Fruit fly (Drosophila melanogaster) whole organism, embryonic: ENCODE data around the gene CG43248.

ENCODE experiments used
- BEAF-32 ChIP-seq: fragments of 200-800 bp; sonication (Bioruptor generic); optimal IDR thresholded peaks from 3 replicates; lab custom pipeline; 2017; ENCODE audit warnings: missing biosample characterization, missing genetic modification characterization, mild to moderate bottlenecking, moderate library complexity, missing genetic modification reagents
- CG10209 ChIP-seq: fragments of 200-800 bp; sonication (Bioruptor generic); optimal IDR thresholded peaks from 3 replicates; lab custom pipeline; 2017; ENCODE audit warnings: missing biosample characterization, mild to moderate bottlenecking, missing genetic modification characterization, missing genetic modification reagents
- CG12071 ChIP-seq: fragments of 200-800 bp; sonication (Bioruptor generic); optimal IDR thresholded peaks from 3 replicates; lab custom pipeline; 2018; ENCODE audit warnings: missing biosample characterization, mild to moderate bottlenecking, missing genetic modification characterization
- CG12659 ChIP-seq: fragments of 200-800 bp; sonication (Bioruptor generic); optimal IDR thresholded peaks from 3 replicates; lab custom pipeline; 2017; ENCODE audit warnings: mild to moderate bottlenecking, missing biosample characterization, missing genetic modification reagents, missing genetic modification characterization
- CG13624 ChIP-seq: fragments of 200-800 bp; sonication (Bioruptor generic); optimal IDR thresholded peaks from 2 replicates; lab custom pipeline; 2016; ENCODE audit warnings: missing biosample characterization, missing genetic modification characterization
- CG13894 ChIP-seq: fragments of 200-800 bp; sonication (Bioruptor generic); optimal IDR thresholded peaks from 3 replicates; lab custom pipeline; 2018; ENCODE audit warnings: missing biosample characterization, mild to moderate bottlenecking, missing genetic modification characterization, moderate library complexity
- CG14710 ChIP-seq: fragments of 200-800 bp; sonication (Bioruptor generic); optimal IDR thresholded peaks from 3 replicates; lab custom pipeline; 2019; ENCODE audit warnings: missing biosample characterization, mild to moderate bottlenecking, missing genetic modification characterization, moderate library complexity
- CG15479 ChIP-seq: fragments of 200-800 bp; sonication (Bioruptor generic); optimal IDR thresholded peaks from 3 replicates; lab custom pipeline; 2019; ENCODE audit warnings: missing biosample characterization, mild to moderate bottlenecking, missing genetic modification characterization, moderate library complexity
- CG15514 ChIP-seq: fragments of 200-800 bp; sonication (Bioruptor generic); optimal IDR thresholded peaks from 3 replicates; lab custom pipeline; 2017; ENCODE audit warnings: missing biosample characterization, missing genetic modification characterization, mild to moderate bottlenecking, moderate library complexity, missing genetic modification reagents
- CG1603 ChIP-seq: fragments of 200-800 bp; sonication (Bioruptor generic); optimal IDR thresholded peaks from 2 replicates; lab custom pipeline; 2019; ENCODE audit warnings: missing biosample characterization, mild to moderate bottlenecking, missing genetic modification characterization, moderate library complexity
- CG16813 ChIP-seq: fragments of 200-800 bp; sonication (Bioruptor generic); IDR thresholded peaks from 3 replicates; pipeline ENCODE4 v1.3.6; 2022; ENCODE audit warnings: missing biosample characterization, missing genetic modification characterization; ENCODE audit not compliant: partially characterized antibody
- CG17186 ChIP-seq: fragments of 200-800 bp; sonication (Bioruptor generic); optimal IDR thresholded peaks from 3 replicates; lab custom pipeline; 2017; ENCODE audit warnings: missing biosample characterization, missing genetic modification reagents, missing genetic modification characterization
- CG17829 ChIP-seq: fragments of 200-800 bp; optimal IDR thresholded peaks from 2 replicates; lab custom pipeline; 2019; ENCODE audit warnings: missing biosample characterization, mild to moderate bottlenecking, missing genetic modification characterization, moderate library complexity
- CG32532 ChIP-seq: fragments of 200-800 bp; sonication (Bioruptor generic); IDR thresholded peaks from 2 replicates; pipeline ENCODE4 v1.3.6; 2022; ENCODE audit warnings: missing biosample characterization, missing genetic modification characterization
- CG34224 ChIP-seq: fragments of 200-800 bp; sonication (Bioruptor generic); IDR thresholded peaks from 3 replicates; pipeline ENCODE4 v1.3.6; 2022; ENCODE audit warnings: missing biosample characterization, missing genetic modification characterization; ENCODE audit not compliant: partially characterized antibody
- CG7357 ChIP-seq: fragments of 200-800 bp; sonication (Bioruptor generic); IDR thresholded peaks from 3 replicates; pipeline ENCODE4 v1.3.6; 2022; ENCODE audit warnings: missing biosample characterization, missing genetic modification characterization
- CG8765 ChIP-seq: fragments of 200-800 bp; sonication (Bioruptor generic); IDR thresholded peaks from 2 replicates; pipeline ENCODE4 v1.3.6; 2022; ENCODE audit warnings: missing biosample characterization, missing genetic modification characterization
- Chrac-16 ChIP-seq: fragments of 200-800 bp; sonication (Bioruptor generic); optimal IDR thresholded peaks from 3 replicates; lab custom pipeline; 2016; ENCODE audit warnings: missing biosample characterization, missing genetic modification characterization
- Dip2 ChIP-seq: fragments of 200-800 bp; sonication (Bioruptor generic); IDR thresholded peaks from 2 replicates; pipeline ENCODE4 v1.3.6; 2022; ENCODE audit warnings: missing biosample characterization, missing genetic modification characterization
- Dp ChIP-seq: fragments of 200-800 bp; sonication (Bioruptor generic); optimal IDR thresholded peaks from 2 replicates; lab custom pipeline; 2018; ENCODE audit warnings: missing biosample characterization, mild to moderate bottlenecking, missing genetic modification characterization, moderate library complexity
- Ets65A ChIP-seq: fragments of 200-800 bp; sonication (Bioruptor generic); peaks from one replicate; lab custom pipeline; 2016; ENCODE audit warnings: missing biosample characterization, missing genetic modification characterization
- Fer1 ChIP-seq: fragments of 200-800 bp; sonication (Bioruptor generic); optimal IDR thresholded peaks from 2 replicates; lab custom pipeline; 2017; ENCODE audit warnings: missing biosample characterization, mild to moderate bottlenecking, missing genetic modification characterization
- Hey ChIP-seq: fragments of 200-800 bp; sonication (Bioruptor generic); optimal IDR thresholded peaks from 3 replicates; lab custom pipeline; 2018; ENCODE audit warnings: missing biosample characterization, mild to moderate bottlenecking, missing genetic modification characterization
- MBD-R2 ChIP-seq: fragments of 200-800 bp; sonication (Bioruptor generic); IDR thresholded peaks from 2 replicates; pipeline ENCODE4 v1.3.6; 2022; ENCODE audit warnings: missing biosample characterization, missing genetic modification characterization
- MESR4 ChIP-seq: fragments of 200-800 bp; sonication (Bioruptor generic); optimal IDR thresholded peaks from 2 replicates; lab custom pipeline; 2018; ENCODE audit warnings: missing biosample characterization, mild to moderate bottlenecking, missing genetic modification characterization, moderate library complexity
- MTF-1 ChIP-seq: fragments of 200-800 bp; sonication (Bioruptor generic); optimal IDR thresholded peaks from 2 replicates; lab custom pipeline; 2018; ENCODE audit warnings: missing biosample characterization, mild to moderate bottlenecking, missing genetic modification characterization, borderline replicate concordance
- Med ChIP-seq: fragments of 200-800 bp; sonication (Bioruptor generic); peaks from one replicate; lab custom pipeline; 2016; ENCODE audit warnings: missing biosample characterization, missing genetic modification characterization, mild to moderate bottlenecking, inconsistent platforms, moderate library complexity
- Mes4 ChIP-seq: fragments of 200-800 bp; sonication (Bioruptor generic); optimal IDR thresholded peaks from 2 replicates; lab custom pipeline; 2016; ENCODE audit warnings: missing biosample characterization, missing genetic modification characterization
- NC2β ChIP-seq: fragments of 200-800 bp; sonication (Bioruptor generic); optimal IDR thresholded peaks from 2 replicates; lab custom pipeline; 2016; ENCODE audit warnings: missing biosample characterization, missing genetic modification characterization
- Rfx ChIP-seq: fragments of 200-800 bp; sonication (Bioruptor generic); IDR thresholded peaks from 2 replicates; pipeline ENCODE4 v1.3.6; 2022; ENCODE audit warnings: missing biosample characterization, missing genetic modification characterization
- Sin3A ChIP-seq: fragments of >200 bp; optimal IDR thresholded peaks from 2 replicates; lab custom pipeline; 2018
- Spps ChIP-seq: fragments of 200-800 bp; sonication (Bioruptor generic); optimal IDR thresholded peaks from 2 replicates; lab custom pipeline; 2018; ENCODE audit warnings: missing biosample characterization, mild to moderate bottlenecking, missing genetic modification characterization
- Ssrp ChIP-seq: fragments of 200-800 bp; sonication (Bioruptor generic); optimal IDR thresholded peaks from 2 replicates; lab custom pipeline; 2018; ENCODE audit warnings: missing biosample characterization, mild to moderate bottlenecking, missing genetic modification characterization, moderate library complexity
- TFAM ChIP-seq: fragments of 200-800 bp; sonication (Bioruptor generic); optimal IDR thresholded peaks from 2 replicates; lab custom pipeline; 2017; ENCODE audit warnings: missing biosample characterization, missing genetic modification characterization, inconsistent platforms
- YL-1 ChIP-seq: fragments of 200-800 bp; sonication (Bioruptor generic); optimal IDR thresholded peaks from 3 replicates; lab custom pipeline; 2017; ENCODE audit warnings: missing biosample characterization, mild to moderate bottlenecking, missing genetic modification characterization
- ara ChIP-seq: fragments of 200-800 bp; sonication (Bioruptor generic); IDR thresholded peaks from 2 replicates; pipeline ENCODE4 v1.3.6; 2022; ENCODE audit warnings: missing biosample characterization, missing genetic modification characterization
- crp ChIP-seq, 2 experiments: fragments of 200-800 bp; sonication (Bioruptor generic); optimal IDR thresholded peaks; 2 replicates in 1 of 2; 3 replicates in 1 of 2; lab custom pipeline; 2017; ENCODE audit warnings: missing biosample characterization in 2 of 2, missing genetic modification characterization in 2 of 2, mild to moderate bottlenecking in 1 of 2, moderate library complexity in 1 of 2
- fru ChIP-seq: fragments of >200 bp; optimal IDR thresholded peaks from 2 replicates; lab custom pipeline; 2017
- gfzf ChIP-seq: fragments of 200-800 bp; sonication (Bioruptor generic); optimal IDR thresholded peaks from 2 replicates; lab custom pipeline; 2016; ENCODE audit warnings: missing biosample characterization, mild to moderate bottlenecking, missing genetic modification characterization, moderate library complexity
- nom ChIP-seq: fragments of 200-800 bp; sonication (Bioruptor generic); optimal IDR thresholded peaks from 2 replicates; lab custom pipeline; 2017; ENCODE audit warnings: missing biosample characterization, missing genetic modification characterization, mild to moderate bottlenecking, moderate library complexity, missing genetic modification reagents
- onecut ChIP-seq: fragments of 200-800 bp; sonication (Bioruptor generic); IDR thresholded peaks from 2 replicates; pipeline ENCODE4 v1.3.6; 2022; ENCODE audit warnings: missing biosample characterization, missing genetic modification characterization
- pfk ChIP-seq: fragments of 200-800 bp; sonication (Bioruptor generic); optimal IDR thresholded peaks from 2 replicates; lab custom pipeline; 2018; ENCODE audit warnings: missing biosample characterization, mild to moderate bottlenecking, missing genetic modification characterization, moderate library complexity
- rib ChIP-seq: fragments of 200-800 bp; sonication (Bioruptor generic); IDR thresholded peaks from 2 replicates; pipeline ENCODE4 v1.3.6; 2022; ENCODE audit warnings: missing biosample characterization, missing genetic modification characterization
- schlank ChIP-seq: fragments of 200-800 bp; sonication (Bioruptor generic); optimal IDR thresholded peaks from 2 replicates; lab custom pipeline; 2018; ENCODE audit warnings: missing biosample characterization, mild to moderate bottlenecking, missing genetic modification characterization
- sob ChIP-seq: fragments of 200-800 bp; sonication (Bioruptor generic); IDR thresholded peaks from 2 replicates; pipeline ENCODE4 v1.3.6; 2022; ENCODE audit warnings: missing biosample characterization, missing genetic modification characterization
- stwl ChIP-seq: fragments of 200-800 bp; sonication (Bioruptor generic); optimal IDR thresholded peaks from 3 replicates; lab custom pipeline; 2018; ENCODE audit warnings: missing biosample characterization, mild to moderate bottlenecking, missing genetic modification characterization, moderate library complexity
- tin ChIP-seq: fragments of 200-800 bp; sonication (Bioruptor generic); optimal IDR thresholded peaks from 3 replicates; lab custom pipeline; 2016; ENCODE audit warnings: missing biosample characterization, missing genetic modification characterization
- unc-4 ChIP-seq: fragments of 200-800 bp; sonication (Bioruptor generic); IDR thresholded peaks from 2 replicates; pipeline ENCODE4 v1.3.6; 2022; ENCODE audit warnings: missing biosample characterization, missing genetic modification characterization; ENCODE audit not compliant: partially characterized antibody
- vnd ChIP-seq: fragments of 200-800 bp; sonication (Bioruptor generic); IDR thresholded peaks from 3 replicates; pipeline ENCODE4 v1.3.6; 2022; ENCODE audit warnings: missing biosample characterization, missing genetic modification characterization; ENCODE audit not compliant: partially characterized antibody
- wek ChIP-seq: fragments of 200-800 bp; sonication (Bioruptor generic); optimal IDR thresholded peaks from 3 replicates; lab custom pipeline; 2018; ENCODE audit warnings: missing biosample characterization, mild to moderate bottlenecking, missing genetic modification characterization, moderate library complexity

CG43248 gene

dm6 chr3L:15509398-15509797 lies 21.9 kb downstream of the CG43248 start, which contains the start of the genes gdl and gdl-ORF39:
Gene gdl (plus strand): TSS chr3L:15509445.
Gene gdl-ORF39 (plus strand): TSS chr3L:15509445.
- peak; percentile 65 for TF ChIP-seq CG15514 (GFP tag; lab: Kevin White, UChicago)
- TF ChIP-seq Dp (GFP tag; lab: Kevin White, UChicago): peak; percentile 96
- TF ChIP-seq stwl (tag; lab: Kevin White, UChicago): peak; percentile 71
- TF ChIP-seq CG15479: peak; percentile 38
- TF ChIP-seq CG13624: no peak
- TF ChIP-seq CG12659: peak; percentile 12
- peak; percentile 100 for TF ChIP-seq CG14710 (tag; lab: Kevin White, UChicago)
- no peak for TF ChIP-seq Ets65A (GFP tag; lab: Kevin White, UChicago)
- no peak for TF ChIP-seq nom (GFP tag; lab: Kevin White, UChicago)
- TF ChIP-seq MESR4 (GFP tag; lab: Kevin White, UChicago): peak; percentile 31
- TF ChIP-seq Mes4: no peak
- no peak for TF ChIP-seq CG12071 (GFP tag; lab: Kevin White, UChicago)
- no peak for TF ChIP-seq rib (GFP tag; lab: Robert Waterston, UW)
- no peak for TF ChIP-seq CG32532 (GFP tag; lab: Robert Waterston, UW)
- TF ChIP-seq Dip2 (GFP tag; lab: Robert Waterston, UW): no peak
- no peak for TF ChIP-seq CG8765 (GFP tag; lab: Robert Waterston, UW)
- no peak for TF ChIP-seq pfk (GFP tag; lab: Kevin White, UChicago)
- no peak for TF ChIP-seq tin (GFP tag; lab: Kevin White, UChicago)
- TF ChIP-seq Hey: no peak
- TF ChIP-seq Rfx (GFP tag; lab: Robert Waterston, UW): no peak; the same call in 1 of the 2 replicates
- no peak for TF ChIP-seq sob (GFP tag; lab: Robert Waterston, UW)
- TF ChIP-seq Fer1 (GFP tag; lab: Kevin White, UChicago): no peak
- peak; percentile 44; the same call in 2 of the 3 replicates for TF ChIP-seq CG34224 (GFP tag; lab: Robert Waterston, UW)
- peak; percentile 83 to 98 for TF ChIP-seq crp (GFP tag; optimal IDR thresholded peaks at IDR 0.05; lab: Kevin White, UChicago)
- no peak for TF ChIP-seq NC2β (GFP tag; lab: Kevin White, UChicago)
- no peak for TF ChIP-seq onecut (GFP tag; lab: Robert Waterston, UW)
- no peak for TF ChIP-seq Chrac-16 (GFP tag; lab: Kevin White, UChicago)
- TF ChIP-seq CG16813: 0 out of 3 replicates have a peak, but pooled peaks have one; percentile 20
- TF ChIP-seq gfzf (GFP tag; lab: Kevin White, UChicago): peak; percentile 43
- peak; percentile 45 for TF ChIP-seq BEAF-32 (GFP tag; lab: Kevin White, UChicago)
- peak; percentile 11 for TF ChIP-seq YL-1
- TF ChIP-seq Med (GFP tag; lab: Kevin White, UChicago): peak; percentile 61
- peak; percentile 78 for TF ChIP-seq MBD-R2
- no peak for TF ChIP-seq Ssrp (tag; lab: Kevin White, UChicago)
- no peak for TF ChIP-seq CG7357
- TF ChIP-seq wek (GFP tag; lab: Kevin White, UChicago): no peak
- peak; percentile 22 for TF ChIP-seq CG17186 (GFP tag; lab: Kevin White, UChicago)
- peak; percentile 32 for TF ChIP-seq CG17829 (tag; lab: Kevin White, UChicago)
- TF ChIP-seq Sin3A (lab: Kevin White, UChicago): no peak
- TF ChIP-seq vnd (GFP tag; lab: Robert Waterston, UW): no peak
- TF ChIP-seq ara (GFP tag; lab: Robert Waterston, UW): no peak
- TF ChIP-seq schlank: no peak
- no peak for TF ChIP-seq CG10209 (GFP tag; lab: Kevin White, UChicago)
- no peak for TF ChIP-seq TFAM (GFP tag; lab: Kevin White, UChicago)
- TF ChIP-seq CG1603 (tag; lab: Kevin White, UChicago): peak; percentile 51
- TF ChIP-seq MTF-1 (GFP tag; lab: Kevin White, UChicago): no peak
- TF ChIP-seq CG13894 (tag; lab: Kevin White, UChicago): no peak
- no peak for TF ChIP-seq fru (lab: Kevin White, UChicago)
- peak; percentile 32; the same call in 1 of the 2 replicates for TF ChIP-seq unc-4 (GFP tag; lab: Robert Waterston, UW)
- no peak for TF ChIP-seq Spps (tag; lab: Kevin White, UChicago)
